Fruit fly (Drosophila melanogaster) whole organism, pupa: Measurements from ENCODE around the gene mRpL20.

Experiments used
- CG13204 ChIP-seq: fragments of 200-800 bp; sonication (Bioruptor generic); optimal IDR thresholded peaks from 2 replicates; lab custom pipeline; 2018; ENCODE audit warnings: missing biosample characterization, mild to moderate bottlenecking, missing genetic modification characterization, moderate library complexity
- CG14655 ChIP-seq: fragments of 200-800 bp; sonication (Bioruptor generic); optimal IDR thresholded peaks from 3 replicates; lab custom pipeline; 2017; ENCODE audit warnings: mild to moderate bottlenecking, missing biosample characterization, missing genetic modification reagents, missing genetic modification characterization
- CG15710 ChIP-seq: fragments of 200-800 bp; sonication (Bioruptor generic); optimal IDR thresholded peaks from 2 replicates; lab custom pipeline; 2018; ENCODE audit warnings: missing biosample characterization, mild to moderate bottlenecking, missing genetic modification characterization, moderate library complexity
- CG17806 ChIP-seq: fragments of 200-800 bp; sonication (Bioruptor generic); optimal IDR thresholded peaks from 2 replicates; lab custom pipeline; 2018; ENCODE audit warnings: missing biosample characterization, mild to moderate bottlenecking, missing genetic modification characterization, moderate library complexity
- CG34367 ChIP-seq: fragments of 200-800 bp; sonication (Bioruptor generic); optimal IDR thresholded peaks from 2 replicates; lab custom pipeline; 2018; ENCODE audit warnings: missing biosample characterization, mild to moderate bottlenecking, missing genetic modification characterization
- CG8301 ChIP-seq: fragments of 200-800 bp; sonication (Bioruptor generic); optimal IDR thresholded peaks from 2 replicates; lab custom pipeline; 2018; ENCODE audit warnings: missing biosample characterization, mild to moderate bottlenecking, missing genetic modification characterization
- CG9948 ChIP-seq: fragments of 200-800 bp; sonication (Bioruptor generic); optimal IDR thresholded peaks from 2 replicates; lab custom pipeline; 2018; ENCODE audit warnings: missing biosample characterization, mild to moderate bottlenecking, missing genetic modification characterization, moderate library complexity
- D1 ChIP-seq: fragments of 200-800 bp; sonication (Bioruptor generic); optimal IDR thresholded peaks from 2 replicates; lab custom pipeline; 2018; ENCODE audit warnings: missing biosample characterization, mild to moderate bottlenecking, missing genetic modification characterization, moderate library complexity
- Ets98B ChIP-seq: fragments of 200-800 bp; sonication (Bioruptor generic); IDR thresholded peaks from 2 replicates; pipeline ENCODE4 v1.3.6; 2022; ENCODE audit warnings: missing biosample characterization, missing genetic modification characterization
- Pif1A ChIP-seq: fragments of 200-800 bp; sonication (Bioruptor generic); optimal IDR thresholded peaks from 3 replicates; lab custom pipeline; 2016; ENCODE audit warnings: missing biosample characterization, missing genetic modification characterization
- Pif1B ChIP-seq: fragments of 200-800 bp; sonication (Bioruptor generic); optimal IDR thresholded peaks from 3 replicates; lab custom pipeline; 2016; ENCODE audit warnings: missing biosample characterization, missing genetic modification characterization
- Snoo ChIP-seq: fragments of 200-800 bp; sonication (Bioruptor generic); optimal IDR thresholded peaks from 3 replicates; lab custom pipeline; 2017; ENCODE audit warnings: missing biosample characterization, mild to moderate bottlenecking, missing genetic modification characterization, inconsistent platforms
- gl ChIP-seq: fragments of 200-800 bp; sonication (Bioruptor generic); optimal IDR thresholded peaks from 2 replicates; lab custom pipeline; 2018; ENCODE audit warnings: missing biosample characterization, mild to moderate bottlenecking, missing genetic modification characterization
- rn ChIP-seq: fragments of 200-800 bp; sonication (Bioruptor generic); IDR thresholded peaks from 2 replicates; pipeline ENCODE4 v1.3.6; 2022; ENCODE audit warnings: missing biosample characterization, missing genetic modification characterization

dm6 chr3L:13026337-13026736 is 8.7 kb upstream of the mRpL20 start, which contains the start of gene Zmynd10:
- no peak for TF ChIP-seq Pif1A
- no peak for TF ChIP-seq D1 (tag; lab: Kevin White, UChicago)
- TF ChIP-seq gl (tag; lab: Kevin White, UChicago), result no peak
- TF ChIP-seq CG34367 (tag; lab: Kevin White, UChicago), result no peak
- TF ChIP-seq CG8301 (tag; lab: Kevin White, UChicago), result no peak
- TF ChIP-seq CG14655 (GFP tag; lab: Kevin White, UChicago), result no peak
- TF ChIP-seq CG15710 (tag; lab: Kevin White, UChicago), result no peak
- no peak for TF ChIP-seq CG17806 (tag; lab: Kevin White, UChicago)
- no peak for TF ChIP-seq CG9948 (tag; lab: Kevin White, UChicago)
- TF ChIP-seq rn (GFP tag; lab: Robert Waterston, UW), result no peak
- no peak for TF ChIP-seq Pif1B (GFP tag; lab: Kevin White, UChicago)
- TF ChIP-seq Ets98B (GFP tag; lab: Robert Waterston, UW), result no peak
- no peak for TF ChIP-seq Snoo (tag; lab: Kevin White, UChicago)
- TF ChIP-seq CG13204 (GFP tag; lab: Kevin White, UChicago), result no peak
